Worm (Caenorhabditis elegans) whole organism, young adult: ENCODE measurements around the gene K08H2.3.

Source experiments
- B0035.1 ChIP-seq: sonication (generic microtip); optimal IDR thresholded peaks from 2 replicates; lab custom pipeline; 2016; ENCODE audit warnings: missing genetic modification characterization, mild to moderate bottlenecking, missing compliant biosample characterization, missing genotype, missing genetic modification reagents
- B0336.3 ChIP-seq: fragments of 200-800 bp; sonication (Bioruptor generic); IDR thresholded peaks from 2 replicates; pipeline ENCODE4 v1.3.6; 2022; ENCODE audit warnings: missing genetic modification characterization, missing compliant biosample characterization
- C06A6.2 ChIP-seq: fragments of 200-800 bp; sonication (Bioruptor generic); conservative IDR thresholded peaks from 2 replicates; pipeline ENCODE4 v1.3.6; 2022; ENCODE audit warnings: missing genetic modification characterization, missing compliant biosample characterization
- F22D6.2 ChIP-seq: sonication (generic microtip); optimal IDR thresholded peaks from 2 replicates; lab custom pipeline; 2016; ENCODE audit warnings: mild to moderate bottlenecking, missing genetic modification characterization, missing compliant biosample characterization
- F23B12.7 ChIP-seq: sonication (generic microtip); optimal IDR thresholded peaks from 2 replicates; lab custom pipeline; 2017; ENCODE audit warnings: missing genetic modification characterization, mild to moderate bottlenecking, missing compliant biosample characterization, antibody characterized with exemption, moderate library complexity; ENCODE audit not compliant: insufficient read depth
- F37B4.10 ChIP-seq: fragments of 200-800 bp; sonication (Bioruptor generic); IDR thresholded peaks from 2 replicates; pipeline ENCODE4 v1.3.6; 2022; ENCODE audit warnings: missing genetic modification characterization, missing compliant biosample characterization
- F49E8.2 ChIP-seq: sonication (generic microtip); optimal IDR thresholded peaks from 3 replicates; lab custom pipeline; 2017; ENCODE audit warnings: missing genetic modification characterization, mild to moderate bottlenecking, missing compliant biosample characterization, antibody characterized with exemption, moderate library complexity; ENCODE audit not compliant: insufficient read depth
- akir-1 ChIP-seq: fragments of 200-800 bp; sonication (Bioruptor generic); optimal IDR thresholded peaks from 2 replicates; lab custom pipeline; 2018; ENCODE audit warnings: mild to moderate bottlenecking, missing genetic modification characterization, moderate library complexity, missing compliant biosample characterization
- ama-1 ChIP-seq, 3 experiments: fragments of 150-350 bp in 1 of 3; sonication (generic microtip) in 2 of 3; optimal IDR thresholded peaks; 2 replicates each; lab custom pipeline; 2014 to 2018; ENCODE audit warnings: missing biosample characterization in 2 of 3, missing genetic modification characterization in 2 of 3, missing genetic modification reagents in 2 of 3
- atf-7 ChIP-seq: sonication (generic microtip); optimal IDR thresholded peaks from 2 replicates; lab custom pipeline; 2017; ENCODE audit warnings: mild to moderate bottlenecking, missing genetic modification characterization, missing compliant biosample characterization
- cebp-1 ChIP-seq, 2 experiments: fragments of 200-800 bp in 1 of 2; sonication (Bioruptor generic) in 1 of 2; sonication (generic microtip) in 1 of 2; IDR thresholded peaks in 1 of 2; optimal IDR thresholded peaks in 1 of 2; 2 replicates each; pipeline versions ENCODE4 v1.3.6 to Lab custom; 2017 to 2022; ENCODE audit warnings: missing compliant biosample characterization in 2 of 2, missing genetic modification characterization in 2 of 2, mild to moderate bottlenecking in 1 of 2, missing genetic modification reagents in 1 of 2, moderate library complexity in 1 of 2
- cebp-2 ChIP-seq: fragments of 200-800 bp; sonication (Bioruptor generic); IDR thresholded peaks from 2 replicates; pipeline ENCODE4 v1.3.6; 2022; ENCODE audit warnings: missing genetic modification characterization, missing compliant biosample characterization
- ceh-27 ChIP-seq: fragments of 200-800 bp; sonication (Bioruptor generic); optimal IDR thresholded peaks from 2 replicates; lab custom pipeline; 2018; ENCODE audit warnings: mild to moderate bottlenecking, missing genetic modification characterization, moderate library complexity, missing compliant biosample characterization
- ceh-58 ChIP-seq: fragments of 200-800 bp; sonication (Bioruptor generic); IDR thresholded peaks from 2 replicates; pipeline ENCODE4 v1.3.6; 2022; ENCODE audit warnings: missing genetic modification characterization, missing compliant biosample characterization
- ceh-91 ChIP-seq: fragments of 200-800 bp; sonication (Bioruptor generic); IDR thresholded peaks from 2 replicates; pipeline ENCODE4 v1.3.6; 2022; ENCODE audit warnings: missing genetic modification reagents, missing genetic modification characterization, missing compliant biosample characterization
- dox-1 ChIP-seq: fragments of 200-800 bp; sonication (Bioruptor generic); IDR thresholded peaks from 2 replicates; pipeline ENCODE4 v1.3.6; 2022; ENCODE audit warnings: missing genetic modification reagents, missing genetic modification characterization, missing compliant biosample characterization
- dpff-1 ChIP-seq: sonication (generic microtip); optimal IDR thresholded peaks from 2 replicates; lab custom pipeline; 2017; ENCODE audit warnings: mild to moderate bottlenecking, missing genetic modification characterization, missing compliant biosample characterization
- ets-4 ChIP-seq: fragments of 200-800 bp; sonication (Bioruptor generic); optimal IDR thresholded peaks from 2 replicates; lab custom pipeline; 2018; ENCODE audit warnings: mild to moderate bottlenecking, missing genetic modification characterization, missing compliant biosample characterization
- fkh-3 ChIP-seq: sonication (generic microtip); optimal IDR thresholded peaks from 2 replicates; lab custom pipeline; 2016; ENCODE audit warnings: mild to moderate bottlenecking, missing genetic modification characterization, missing compliant biosample characterization
- gei-17 ChIP-seq: fragments of 200-800 bp; sonication (Bioruptor generic); optimal IDR thresholded peaks from 2 replicates; lab custom pipeline; 2018; ENCODE audit warnings: mild to moderate bottlenecking, missing genetic modification characterization, missing compliant biosample characterization
- him-1 ChIP-seq: sonication (generic microtip); optimal IDR thresholded peaks from 2 replicates; lab custom pipeline; 2016; ENCODE audit warnings: missing genotype, missing genetic modification reagents, missing genetic modification characterization, missing compliant biosample characterization
- hlh-12 ChIP-seq: sonication (generic microtip); optimal IDR thresholded peaks from 2 replicates; lab custom pipeline; 2016; ENCODE audit warnings: missing genetic modification characterization, missing compliant biosample characterization
- hlh-26 ChIP-seq: fragments of 200-800 bp; sonication (Bioruptor generic); conservative IDR thresholded peaks from 2 replicates; pipeline ENCODE4 v1.3.6; 2022; ENCODE audit warnings: missing genetic modification reagents, missing genetic modification characterization, missing compliant biosample characterization
- hmg-1.2 ChIP-seq: fragments of 200-800 bp; sonication (Bioruptor generic); IDR thresholded peaks from 2 replicates; pipeline ENCODE4 v1.3.6; 2022; ENCODE audit warnings: missing genetic modification reagents, missing genetic modification characterization, missing compliant biosample characterization
- hrde-1 ChIP-seq: sonication (generic microtip); optimal IDR thresholded peaks from 2 replicates; lab custom pipeline; 2016; ENCODE audit warnings: missing genetic modification characterization, mild to moderate bottlenecking, missing compliant biosample characterization, moderate library complexity, missing genotype, missing genetic modification reagents, borderline replicate concordance
- lag-1 ChIP-seq: fragments of 200-800 bp; sonication (Bioruptor generic); IDR thresholded peaks from 2 replicates; pipeline ENCODE4 v1.3.6; 2022; ENCODE audit warnings: missing genetic modification reagents, missing genetic modification characterization, missing compliant biosample characterization
- lin-40 ChIP-seq: sonication (generic microtip); optimal IDR thresholded peaks from 2 replicates; lab custom pipeline; 2016; ENCODE audit warnings: missing genetic modification characterization, mild to moderate bottlenecking, missing compliant biosample characterization, missing genotype, missing genetic modification reagents
- lir-1 ChIP-seq: fragments of 200-800 bp; sonication (Bioruptor generic); conservative IDR thresholded peaks from 2 replicates; pipeline ENCODE4 v1.3.6; 2022; ENCODE audit warnings: missing genetic modification reagents, missing genetic modification characterization, missing compliant biosample characterization
- madf-10 ChIP-seq: sonication (generic microtip); optimal IDR thresholded peaks from 2 replicates; lab custom pipeline; 2016; ENCODE audit warnings: mild to moderate bottlenecking, missing genetic modification characterization, missing compliant biosample characterization
- madf-8 ChIP-seq: fragments of 200-800 bp; sonication (Bioruptor generic); conservative IDR thresholded peaks from 2 replicates; pipeline ENCODE4 v1.3.6; 2022; ENCODE audit warnings: missing genetic modification reagents, missing genetic modification characterization, missing compliant biosample characterization
- mcd-1 ChIP-seq: fragments of 200-800 bp; sonication (Bioruptor generic); IDR thresholded peaks from 2 replicates; pipeline ENCODE4 v1.3.6; 2022; ENCODE audit warnings: missing genetic modification reagents, missing genetic modification characterization, missing compliant biosample characterization
- nfya-1 ChIP-seq: sonication (generic microtip); optimal IDR thresholded peaks from 2 replicates; lab custom pipeline; 2017; ENCODE audit warnings: antibody characterized with exemption, missing compliant biosample characterization, missing genetic modification characterization, borderline replicate concordance; ENCODE audit not compliant: insufficient read depth
- nhr-120 ChIP-seq: fragments of 200-800 bp; sonication (Bioruptor generic); IDR thresholded peaks from 2 replicates; pipeline ENCODE4 v1.3.6; 2022; ENCODE audit warnings: missing genetic modification characterization, missing compliant biosample characterization
- nhr-179 ChIP-seq: sonication (generic microtip); optimal IDR thresholded peaks from 2 replicates; lab custom pipeline; 2016; ENCODE audit warnings: mild to moderate bottlenecking, missing genetic modification characterization, missing compliant biosample characterization
- pha-4 ChIP-seq: fragments of 150-350 bp; sonication (generic microtip); optimal IDR thresholded peaks from 2 replicates; lab custom pipeline; 2014; ENCODE audit warnings: missing biosample characterization, missing genetic modification reagents, missing genetic modification characterization
- rpc-1 ChIP-seq, 2 experiments: fragments of 150-350 bp in 1 of 2; sonication (generic microtip) in 1 of 2; optimal IDR thresholded peaks; 2 replicates each; lab custom pipeline; 2014 to 2018; ENCODE audit warnings: missing biosample characterization in 1 of 2, missing genetic modification characterization in 1 of 2, missing genetic modification reagents in 1 of 2, missing genotype in 1 of 2
- sdz-38 ChIP-seq: sonication (generic microtip); optimal IDR thresholded peaks from 2 replicates; lab custom pipeline; 2016; ENCODE audit warnings: missing genotype, missing genetic modification characterization, missing compliant biosample characterization
- snpc-3.4 ChIP-seq: sonication (generic microtip); optimal IDR thresholded peaks from 2 replicates; lab custom pipeline; 2017; ENCODE audit warnings: missing genetic modification characterization, mild to moderate bottlenecking, missing compliant biosample characterization, antibody characterized with exemption, moderate library complexity, missing genotype, missing genetic modification reagents
- somi-1 ChIP-seq: fragments of 200-800 bp; sonication (Bioruptor generic); optimal IDR thresholded peaks from 2 replicates; lab custom pipeline; 2018; ENCODE audit warnings: mild to moderate bottlenecking, missing genetic modification characterization, missing compliant biosample characterization
- sptf-2 ChIP-seq: fragments of 200-800 bp; sonication (Bioruptor generic); optimal IDR thresholded peaks from 2 replicates; lab custom pipeline; 2018; ENCODE audit warnings: mild to moderate bottlenecking, missing genetic modification characterization, missing compliant biosample characterization
- tbp1 ChIP-seq: fragments of 200-800 bp; sonication (Bioruptor generic); optimal IDR thresholded peaks from 2 replicates; lab custom pipeline; 2018; ENCODE audit warnings: mild to moderate bottlenecking, missing genetic modification characterization, missing compliant biosample characterization
- tbx-9 ChIP-seq: sonication (generic microtip); optimal IDR thresholded peaks from 2 replicates; lab custom pipeline; 2016; ENCODE audit warnings: borderline replicate concordance, missing genetic modification characterization, inconsistent platforms, missing compliant biosample characterization
- unc-62 ChIP-seq: fragments of 150-350 bp; optimal IDR thresholded peaks from 2 replicates; lab custom pipeline; 2014; ENCODE audit warnings: missing biosample characterization, missing genetic modification reagents, missing genetic modification characterization
- zfh-2 ChIP-seq: fragments of 200-800 bp; sonication (Bioruptor generic); conservative IDR thresholded peaks from 2 replicates; pipeline ENCODE4 v1.3.6; 2022; ENCODE audit warnings: missing genetic modification reagents, missing genetic modification characterization, missing compliant biosample characterization
- zim-3 ChIP-seq: sonication (generic microtip); optimal IDR thresholded peaks from 2 replicates; lab custom pipeline; 2017; ENCODE audit warnings: mild to moderate bottlenecking, missing genetic modification characterization, moderate library complexity, missing compliant biosample characterization
- ztf-18 ChIP-seq: sonication (generic microtip); optimal IDR thresholded peaks from 2 replicates; lab custom pipeline; 2016; ENCODE audit warnings: missing genotype, mild to moderate bottlenecking, missing genetic modification characterization, missing compliant biosample characterization
- ztf-22 ChIP-seq: fragments of 200-800 bp; sonication (Bioruptor generic); optimal IDR thresholded peaks from 2 replicates; lab custom pipeline; 2018; ENCODE audit warnings: mild to moderate bottlenecking, missing genetic modification characterization, moderate library complexity, missing compliant biosample characterization

Gene K08H2.3

ce11 chrX:13250163-13250562, 13.0 kb downstream of the K08H2.3 start:
- TF ChIP-seq sptf-2 (no peak), F49E8.2 (tag; lab: Kevin White, UChicago) (no peak), F23B12.7 (tag; lab: Kevin White, UChicago) (no peak), pha-4 (tag; lab: Kevin White, UChicago) (peak; percentile 90), hrde-1 (tag; lab: Kevin White, UChicago) (no peak), ztf-18 (tag; lab: Kevin White, UChicago) (no peak), nfya-1 (no peak), unc-62 (GFP tag; lab: Kevin White, UChicago) (no peak), tbp1 (peak; percentile 12), cebp-2 (no peak), somi-1 (GFP tag; lab: Kevin White, UChicago) (no peak), gei-17 (no peak), hmg-1.2 (no peak), rpc-1 (optimal IDR thresholded peaks at IDR 0.05; lab: Kevin White, UChicago) (no peak), rpc-1 (tag; optimal IDR thresholded peaks at IDR 0.05; lab: Kevin White, UChicago) (no peak), nhr-120 (no peak), B0035.1 (tag; lab: Kevin White, UChicago) (no peak), zfh-2 (no peak), him-1 (tag; lab: Kevin White, UChicago) (no peak), lin-40 (tag; lab: Kevin White, UChicago) (peak; percentile 31), hlh-12 (tag; lab: Kevin White, UChicago) (no peak), mcd-1 (GFP tag; lab: Robert Waterston, UW) (no peak), ztf-22 (no peak), lir-1 (GFP tag; lab: Robert Waterston, UW) (no peak), ceh-27 (GFP tag; lab: Kevin White, UChicago) (no peak), nhr-179 (tag; lab: Kevin White, UChicago) (no peak), dpff-1 (tag; lab: Kevin White, UChicago) (no peak), ets-4 (no peak), B0336.3 (GFP tag; lab: Robert Waterston, UW) (peak; percentile 60; the same call in 1 of the 2 replicates), akir-1 (GFP tag; lab: Kevin White, UChicago) (no peak), F22D6.2 (tag; lab: Kevin White, UChicago) (no peak), tbx-9 (tag; lab: Kevin White, UChicago) (no peak), fkh-3 (tag; lab: Kevin White, UChicago) (no peak), dox-1 (GFP tag; lab: Robert Waterston, UW) (peak; percentile 38; the same call in 1 of the 2 replicates), madf-8 (GFP tag; lab: Robert Waterston, UW) (no peak), lag-1 (GFP tag; lab: Robert Waterston, UW) (no peak), ama-1 (optimal IDR thresholded peaks at IDR 0.05; lab: Kevin White, UChicago) (no peak), ama-1 (GFP tag; optimal IDR thresholded peaks at IDR 0.05; lab: Kevin White, UChicago) (no peak), F37B4.10 (GFP tag; lab: Robert Waterston, UW) (no peak), C06A6.2 (GFP tag; lab: Robert Waterston, UW) (no peak), snpc-3.4 (tag; lab: Kevin White, UChicago) (peak; percentile 12), hlh-26 (GFP tag; lab: Robert Waterston, UW) (no peak), sdz-38 (tag; lab: Kevin White, UChicago) (no peak), cebp-1 (GFP tag; IDR thresholded peaks at IDR 0.05; lab: Robert Waterston, UW) (0 out of 2 replicates have a peak, but pooled peaks have one; percentile 21), cebp-1 (tag; optimal IDR thresholded peaks at IDR 0.05; lab: Kevin White, UChicago) (peak; percentile 45), zim-3 (no peak), ceh-58 (GFP tag; lab: Robert Waterston, UW) (no peak), ceh-91 (GFP tag; lab: Robert Waterston, UW) (no peak), madf-10 (tag; lab: Kevin White, UChicago) (no peak), atf-7 (tag; lab: Kevin White, UChicago) (peak; percentile 38)
